Worm (Caenorhabditis elegans): ENCODE measurements around the gene Y71H2AM.20.

Y71H2AM.20 gene

DNA sequence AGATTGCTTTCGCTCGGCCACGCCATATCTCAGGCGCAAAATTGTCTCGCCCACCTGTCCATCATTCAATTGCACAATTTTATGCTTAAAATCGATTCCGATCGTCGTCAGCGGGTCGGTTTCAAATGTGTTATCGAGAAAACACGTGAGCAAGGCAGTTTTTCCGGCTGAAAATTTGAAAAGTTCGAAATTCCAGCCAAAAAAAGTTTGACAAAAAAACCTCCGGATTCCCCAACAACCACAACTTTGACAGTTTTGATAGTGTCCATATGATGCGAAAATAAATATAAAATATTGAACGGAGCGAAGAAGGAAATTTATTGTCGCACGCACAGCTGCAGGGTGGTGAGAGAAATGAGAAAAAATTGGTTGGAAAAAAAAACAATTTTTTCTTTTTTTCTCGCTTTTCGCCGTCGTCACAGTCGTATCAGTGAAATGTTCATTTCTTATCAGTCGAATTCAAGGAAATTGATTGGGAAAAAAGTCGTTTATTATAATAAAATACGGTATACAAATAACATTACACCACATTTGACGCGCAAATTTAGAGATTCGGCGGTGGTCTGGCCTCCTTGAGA is 52.1 kb downstream of the Y71H2AM.20 start, which contains the start of gene Y71H2AM.12:
TSS of gene Y71H2AM.12 (minus strand) at position 486 of the 578 bp plus-strand sequence.
- TF ChIP-seq cebp-1 (GFP tag; IDR thresholded peaks at IDR 0.05): no peak
- peak; percentile 38 for TF ChIP-seq cebp-1 (tag; optimal IDR thresholded peaks at IDR 0.05)
- peak; percentile 20 for TF ChIP-seq nhr-90 (tag; optimal IDR thresholded peaks at IDR 0.05)
- TF ChIP-seq chd-7 (tag; optimal IDR thresholded peaks at IDR 0.05): no peak
- TF ChIP-seq hmg-20 (GFP tag; IDR thresholded peaks at IDR 0.05): no peak
- TF ChIP-seq ztf-26 (tag; optimal IDR thresholded peaks at IDR 0.05): no peak
- no peak for TF ChIP-seq ztf-18 (tag; optimal IDR thresholded peaks at IDR 0.05)
- peak; percentile 88 for TF ChIP-seq nhr-80 (tag; optimal IDR thresholded peaks at IDR 0.05)
- peak in 1 of 2 experiments; percentile 44 for TF ChIP-seq let-607 (tag; optimal IDR thresholded peaks at IDR 0.05)
- no peak for TF ChIP-seq hlh-12 (tag; optimal IDR thresholded peaks at IDR 0.05)
- TF ChIP-seq ceh-58 (GFP tag; IDR thresholded peaks at IDR 0.05): no peak
- TF ChIP-seq athp-1 (tag; optimal IDR thresholded peaks at IDR 0.05): no peak
- TF ChIP-seq sdz-38 (tag; optimal IDR thresholded peaks at IDR 0.05): no peak
- peak; percentile 59 for TF ChIP-seq attf-5 (GFP tag; optimal IDR thresholded peaks at IDR 0.05)
- no peak for TF ChIP-seq lin-26 (GFP tag; IDR thresholded peaks at IDR 0.05)
- peak; percentile 39 for TF ChIP-seq dox-1 (GFP tag; IDR thresholded peaks at IDR 0.05)
- no peak for TF ChIP-seq F10E7.11 (tag; optimal IDR thresholded peaks at IDR 0.05)
- TF ChIP-seq F22D6.2 (tag; optimal IDR thresholded peaks at IDR 0.05): no peak
- TF ChIP-seq T26A5.8 (tag; optimal IDR thresholded peaks at IDR 0.05): no peak
- TF ChIP-seq B0336.3 (GFP tag; IDR thresholded peaks at IDR 0.05): 0 out of 2 replicates have a peak, but pooled peaks have one; percentile 38
- no peak for TF ChIP-seq madf-3 (GFP tag; IDR thresholded peaks at IDR 0.05)
- no peak for TF ChIP-seq ztf-22 (GFP tag; optimal IDR thresholded peaks at IDR 0.05)
- peak; percentile 43 for TF ChIP-seq ets-4 (GFP tag; optimal IDR thresholded peaks at IDR 0.05)
- TF ChIP-seq snpc-1.3 (tag; optimal IDR thresholded peaks at IDR 0.05; ENCODE audit: insufficient read depth): no peak
- TF ChIP-seq ceh-27 (GFP tag; optimal IDR thresholded peaks at IDR 0.05): no peak
- no peak for TF ChIP-seq snpc-1.1 (tag; optimal IDR thresholded peaks at IDR 0.05; ENCODE audit: insufficient read depth)
- TF ChIP-seq F49E8.2 (tag; optimal IDR thresholded peaks at IDR 0.05; ENCODE audit: insufficient read depth): no peak
- no peak for TF ChIP-seq C06A6.2 (GFP tag; conservative IDR thresholded peaks at IDR 0.05)
- no peak for TF ChIP-seq egrh-3 (GFP tag; IDR thresholded peaks at IDR 0.05)
